Worm (Caenorhabditis elegans): ENCODE results near the gene B0024.11.

DNA sequence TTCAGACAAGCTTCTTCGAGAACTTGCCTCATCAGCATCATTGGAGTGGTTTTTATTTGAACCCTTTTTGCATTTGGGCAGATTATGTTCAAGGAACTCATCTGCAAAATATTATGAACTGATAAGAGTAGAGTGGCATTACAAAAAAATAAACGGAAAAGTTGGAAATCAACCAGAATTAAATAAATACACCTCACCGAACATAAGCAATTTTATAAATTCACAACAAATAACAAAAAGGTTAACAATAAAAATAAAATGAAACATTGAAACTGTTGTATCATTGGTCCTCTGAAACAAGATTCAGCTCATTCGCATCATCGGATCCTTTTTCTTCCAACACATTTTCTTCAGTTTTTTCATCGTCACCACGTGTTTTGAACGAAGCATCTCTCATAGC lies 2.0 kb downstream of the B0024.11 start, which contains the start of gene asps-1:
- no peak for TF ChIP-seq pha-4 (tag; optimal IDR thresholded peaks at IDR 0.05)
- TF ChIP-seq ztf-11 (tag; optimal IDR thresholded peaks at IDR 0.05), result no peak

All from whole organism, mixed stage, embryonic.